Fruit fly (Drosophila melanogaster): ENCODE measurements around the gene Or67d.

Gene Or67d

dm6 chr3L:10261219-10261618 lies 11.8 kb upstream of the Or67d start:
- no peak for TF ChIP-seq noc (tag; optimal IDR thresholded peaks at IDR 0.05)

- TF ChIP-seq noc (tag; optimal IDR thresholded peaks at IDR 0.05), result no peak
These were observed 10.2 kb upstream of the Or67d start for dm6 chr3L:10262827-10263226.

dm6 chr3L:10267011-10267410 lies 6.0 kb upstream of the Or67d start, which contains the start of gene can:
Gene can (minus strand): TSS chr3L:10267111.
- TF ChIP-seq noc (tag; optimal IDR thresholded peaks at IDR 0.05), result no peak

dm6 chr3L:10267605-10268004 lies 5.4 kb upstream of the Or67d start:
- no peak for TF ChIP-seq noc (tag; optimal IDR thresholded peaks at IDR 0.05)

- no peak for TF ChIP-seq noc (tag; optimal IDR thresholded peaks at IDR 0.05)
These were observed 1.3 kb upstream of the Or67d start for dm6 chr3L:10271609-10272174.

dm6 chr3L:10279498-10279897 lies 6.5 kb downstream of the Or67d start:
- TF ChIP-seq noc (tag; optimal IDR thresholded peaks at IDR 0.05), result no peak

dm6 chr3L:10281802-10282201 lies 8.8 kb downstream of the Or67d start:
- TF ChIP-seq noc (tag; optimal IDR thresholded peaks at IDR 0.05), result no peak

dm6 chr3L:10283946-10284345 lies 10.9 kb downstream of the Or67d start:
- TF ChIP-seq noc (tag; optimal IDR thresholded peaks at IDR 0.05), result no peak

- TF ChIP-seq noc (tag; optimal IDR thresholded peaks at IDR 0.05), result no peak
These were observed 11.9 kb downstream of the Or67d start for dm6 chr3L:10284869-10285268.

dm6 chr3L:10288155-10288554 lies 15.2 kb downstream of the Or67d start:
- TF ChIP-seq noc (tag; optimal IDR thresholded peaks at IDR 0.05), result no peak

- TF ChIP-seq noc (tag; optimal IDR thresholded peaks at IDR 0.05), result no peak
These were observed 16.4 kb downstream of the Or67d start for dm6 chr3L:10289357-10289756.

- no peak for TF ChIP-seq noc (tag; optimal IDR thresholded peaks at IDR 0.05)
These were observed 23.2 kb downstream of the Or67d start for dm6 chr3L:10296226-10296625.

- TF ChIP-seq noc (tag; optimal IDR thresholded peaks at IDR 0.05), result no peak
These were observed 26.2 kb downstream of the Or67d start for dm6 chr3L:10299182-10299581.

- no peak for TF ChIP-seq noc (tag; optimal IDR thresholded peaks at IDR 0.05)
These were observed 28.7 kb downstream of the Or67d start for dm6 chr3L:10301749-10302148.

- TF ChIP-seq noc (tag; optimal IDR thresholded peaks at IDR 0.05), result no peak
These were observed 33.4 kb downstream of the Or67d start for dm6 chr3L:10306304-10306908.

dm6 chr3L:10308079-10308825 lies 35.2 kb downstream of the Or67d start:
- no peak for TF ChIP-seq noc (tag; optimal IDR thresholded peaks at IDR 0.05)

- no peak for TF ChIP-seq noc (tag; optimal IDR thresholded peaks at IDR 0.05)
These were observed 36.5 kb downstream of the Or67d start for dm6 chr3L:10309494-10309893.

All from whole organism, larva.